Worm (Caenorhabditis elegans) whole organism, early embryonic: ENCODE results near the gene Y38E10A.17.

Experiments
- B0310.2 ChIP-seq: sonication (generic microtip); optimal IDR thresholded peaks from 2 replicates; lab custom pipeline; 2016; ENCODE audit warnings: mild to moderate bottlenecking, missing genetic modification characterization, missing compliant biosample characterization
- F13C5.2 ChIP-seq: sonication (generic microtip); optimal IDR thresholded peaks from 2 replicates; lab custom pipeline; 2017; ENCODE audit warnings: mild to moderate bottlenecking, missing genetic modification characterization, inconsistent platforms, missing compliant biosample characterization
- aly-1 ChIP-seq: sonication (generic microtip); optimal IDR thresholded peaks from 2 replicates; lab custom pipeline; 2016; ENCODE audit warnings: missing genetic modification characterization, missing compliant biosample characterization
- ama-1 ChIP-seq: fragments of 150-350 bp; optimal IDR thresholded peaks from 2 replicates; lab custom pipeline; 2014
- ceh-13 ChIP-seq: fragments of 200-800 bp; sonication (Bioruptor generic); optimal IDR thresholded peaks from 2 replicates; lab custom pipeline; 2018; ENCODE audit warnings: mild to moderate bottlenecking, missing genetic modification characterization, missing compliant biosample characterization
- ceh-36 ChIP-seq: sonication (generic microtip); optimal IDR thresholded peaks from 2 replicates; lab custom pipeline; 2016; ENCODE audit warnings: missing genetic modification characterization, inconsistent platforms, missing compliant biosample characterization
- ets-7 ChIP-seq: sonication (generic microtip); optimal IDR thresholded peaks from 2 replicates; lab custom pipeline; 2016; ENCODE audit warnings: missing genotype, missing genetic modification characterization, missing compliant biosample characterization
- flt-1 ChIP-seq: fragments of 200-800 bp; sonication (Bioruptor generic); IDR thresholded peaks from 2 replicates; pipeline ENCODE4 v1.3.6; 2022; ENCODE audit warnings: missing genetic modification characterization, missing compliant biosample characterization
- hmbx-1 ChIP-seq: sonication (generic microtip); optimal IDR thresholded peaks from 2 replicates; lab custom pipeline; 2016; ENCODE audit warnings: mild to moderate bottlenecking, missing genetic modification characterization, missing compliant biosample characterization
- hmg-4 ChIP-seq: fragments of 200-800 bp; sonication (Bioruptor generic); optimal IDR thresholded peaks from 2 replicates; lab custom pipeline; 2018; ENCODE audit warnings: mild to moderate bottlenecking, missing genetic modification characterization, missing compliant biosample characterization
- hnd-1 ChIP-seq: sonication (generic microtip); optimal IDR thresholded peaks from 2 replicates; lab custom pipeline; 2016; ENCODE audit warnings: missing genetic modification characterization, missing compliant biosample characterization
- pes-1 ChIP-seq: fragments of 200-800 bp; sonication (Bioruptor generic); IDR thresholded peaks from 2 replicates; pipeline ENCODE4 v1.3.6; 2022; ENCODE audit warnings: missing genetic modification reagents, missing genetic modification characterization, missing compliant biosample characterization
- scrt-1 ChIP-seq: fragments of 200-800 bp; sonication (Bioruptor generic); IDR thresholded peaks from 2 replicates; pipeline ENCODE4 v1.3.6; 2022; ENCODE audit warnings: missing genetic modification characterization, missing compliant biosample characterization
- sea-1 ChIP-seq: fragments of 200-800 bp; sonication (Bioruptor generic); conservative IDR thresholded peaks from 2 replicates; pipeline ENCODE4 v1.3.6; 2022; ENCODE audit warnings: missing genetic modification characterization, missing compliant biosample characterization
- tbx-11 ChIP-seq: fragments of 200-800 bp; sonication (Bioruptor generic); IDR thresholded peaks from 2 replicates; pipeline ENCODE4 v1.3.6; 2022; ENCODE audit warnings: missing genetic modification characterization, missing compliant biosample characterization
- tbx-37 ChIP-seq: fragments of 200-800 bp; sonication (Bioruptor generic); conservative IDR thresholded peaks from 2 replicates; pipeline ENCODE4 v1.3.6; 2022; ENCODE audit warnings: missing genetic modification reagents, missing genetic modification characterization, missing compliant biosample characterization
- tra-4 ChIP-seq: sonication (generic microtip); optimal IDR thresholded peaks from 2 replicates; lab custom pipeline; 2017; ENCODE audit warnings: missing genetic modification characterization, missing compliant biosample characterization

The Y38E10A.17 gene

DNA sequence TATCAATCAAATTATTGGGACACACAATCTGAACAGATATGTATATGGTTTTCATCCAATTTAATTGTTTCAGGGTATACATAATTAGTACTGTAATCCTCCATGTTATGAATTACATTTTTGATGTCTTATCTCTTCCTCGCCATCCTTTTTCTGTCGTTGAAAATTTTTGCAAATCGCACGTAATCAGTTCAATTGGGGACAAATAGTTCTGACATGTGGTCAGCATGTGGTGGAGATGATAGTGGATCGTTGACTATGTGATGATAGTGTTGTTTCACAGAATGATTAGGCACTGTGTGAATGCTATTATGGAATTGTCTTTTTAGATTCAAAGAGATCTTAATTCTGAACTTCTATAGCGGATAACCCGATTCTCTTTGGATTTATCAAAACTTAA, 19.2 kb downstream of the Y38E10A.17 start:
- TF ChIP-seq sea-1 (GFP tag; lab: Robert Waterston, UW) (no peak), ets-7 (no peak), flt-1 (GFP tag; lab: Robert Waterston, UW) (no peak), ama-1 (lab: Kevin White, UChicago) (no peak), tbx-37 (GFP tag; lab: Robert Waterston, UW) (no peak), scrt-1 (GFP tag; lab: Robert Waterston, UW) (no peak), hnd-1 (tag; lab: Kevin White, UChicago) (no peak), B0310.2 (tag; lab: Kevin White, UChicago) (no peak), tbx-11 (GFP tag; lab: Robert Waterston, UW) (no peak), F13C5.2 (tag; lab: Kevin White, UChicago) (no peak), ceh-36 (tag; lab: Kevin White, UChicago) (no peak), pes-1 (no peak)

ce11 chrII:12612218-12612617, 22.4 kb downstream of the Y38E10A.17 start, which contains the start of gene nspe-4:
Gene nspe-4 (plus strand): TSS chrII:12612518.
- TF ChIP-seq ceh-13 (GFP tag; lab: Kevin White, UChicago) (no peak), hnd-1 (tag; lab: Kevin White, UChicago) (no peak), tbx-11 (GFP tag; lab: Robert Waterston, UW) (no peak), ets-7 (no peak), pes-1 (no peak), sea-1 (GFP tag; lab: Robert Waterston, UW) (no peak), ceh-36 (tag; lab: Kevin White, UChicago) (no peak), aly-1 (no peak), B0310.2 (tag; lab: Kevin White, UChicago) (no peak), flt-1 (GFP tag; lab: Robert Waterston, UW) (no peak), scrt-1 (GFP tag; lab: Robert Waterston, UW) (no peak), F13C5.2 (tag; lab: Kevin White, UChicago) (no peak), hmg-4 (GFP tag; lab: Kevin White, UChicago) (no peak), ama-1 (lab: Kevin White, UChicago) (no peak), hmbx-1 (tag; lab: Kevin White, UChicago) (no peak), tra-4 (tag; lab: Kevin White, UChicago) (no peak)

- TF ChIP-seq hmbx-1 (tag; lab: Kevin White, UChicago) (no peak), hnd-1 (tag; lab: Kevin White, UChicago) (no peak), ama-1 (lab: Kevin White, UChicago) (no peak), ceh-13 (GFP tag; lab: Kevin White, UChicago) (no peak), tra-4 (tag; lab: Kevin White, UChicago) (no peak), ets-7 (no peak), flt-1 (GFP tag; lab: Robert Waterston, UW) (no peak), B0310.2 (tag; lab: Kevin White, UChicago) (no peak), tbx-11 (GFP tag; lab: Robert Waterston, UW) (no peak), tbx-37 (GFP tag; lab: Robert Waterston, UW) (no peak), pes-1 (no peak), F13C5.2 (tag; lab: Kevin White, UChicago) (no peak), ceh-36 (tag; lab: Kevin White, UChicago) (no peak)
Measured at ce11 chrII:12608653-12609052, 25.9 kb downstream of the Y38E10A.17 start, which contains the start of gene Y38E10A.9. Gene Y38E10A.9 (plus strand): TSS chrII:12608953.

ce11 chrII:12606900-12607299, 27.7 kb downstream of the Y38E10A.17 start, which contains the start of gene Y38E10A.8:
Gene Y38E10A.8 (plus strand): TSS chrII:12607200.
- TF ChIP-seq ama-1 (lab: Kevin White, UChicago), result no peak
- TF ChIP-seq tbx-11 (GFP tag; lab: Robert Waterston, UW), result no peak
- no peak for TF ChIP-seq sea-1 (GFP tag; lab: Robert Waterston, UW)

DNA sequence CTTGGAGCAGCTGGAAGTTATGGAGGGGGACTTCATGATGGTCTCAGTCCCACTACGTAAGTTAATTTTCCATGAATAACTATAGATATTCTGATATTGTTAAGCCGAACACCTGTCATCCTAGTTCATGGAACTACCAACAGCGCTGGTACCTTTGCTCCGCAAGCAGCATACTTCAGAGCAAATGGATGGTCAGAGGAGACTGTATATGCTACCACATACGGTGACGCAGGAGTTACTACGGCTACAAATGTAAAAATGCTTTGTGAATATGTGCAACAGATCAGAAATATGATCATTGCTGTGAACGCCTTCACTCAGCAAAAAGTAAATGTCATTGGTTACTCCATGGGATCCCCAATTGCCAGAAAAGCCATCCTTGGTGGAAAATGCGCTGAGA, 28.5 kb downstream of the Y38E10A.17 start:
- TF ChIP-seq aly-1 (no peak), pes-1 (no peak), tra-4 (tag; lab: Kevin White, UChicago) (no peak), hnd-1 (tag; lab: Kevin White, UChicago) (no peak), ceh-36 (tag; lab: Kevin White, UChicago) (no peak), ama-1 (lab: Kevin White, UChicago) (no peak), scrt-1 (GFP tag; lab: Robert Waterston, UW) (no peak), hmbx-1 (tag; lab: Kevin White, UChicago) (no peak), tbx-11 (GFP tag; lab: Robert Waterston, UW) (no peak; the same call in 1 of the 2 replicates), ets-7 (no peak), tbx-37 (GFP tag; lab: Robert Waterston, UW) (no peak)

DNA sequence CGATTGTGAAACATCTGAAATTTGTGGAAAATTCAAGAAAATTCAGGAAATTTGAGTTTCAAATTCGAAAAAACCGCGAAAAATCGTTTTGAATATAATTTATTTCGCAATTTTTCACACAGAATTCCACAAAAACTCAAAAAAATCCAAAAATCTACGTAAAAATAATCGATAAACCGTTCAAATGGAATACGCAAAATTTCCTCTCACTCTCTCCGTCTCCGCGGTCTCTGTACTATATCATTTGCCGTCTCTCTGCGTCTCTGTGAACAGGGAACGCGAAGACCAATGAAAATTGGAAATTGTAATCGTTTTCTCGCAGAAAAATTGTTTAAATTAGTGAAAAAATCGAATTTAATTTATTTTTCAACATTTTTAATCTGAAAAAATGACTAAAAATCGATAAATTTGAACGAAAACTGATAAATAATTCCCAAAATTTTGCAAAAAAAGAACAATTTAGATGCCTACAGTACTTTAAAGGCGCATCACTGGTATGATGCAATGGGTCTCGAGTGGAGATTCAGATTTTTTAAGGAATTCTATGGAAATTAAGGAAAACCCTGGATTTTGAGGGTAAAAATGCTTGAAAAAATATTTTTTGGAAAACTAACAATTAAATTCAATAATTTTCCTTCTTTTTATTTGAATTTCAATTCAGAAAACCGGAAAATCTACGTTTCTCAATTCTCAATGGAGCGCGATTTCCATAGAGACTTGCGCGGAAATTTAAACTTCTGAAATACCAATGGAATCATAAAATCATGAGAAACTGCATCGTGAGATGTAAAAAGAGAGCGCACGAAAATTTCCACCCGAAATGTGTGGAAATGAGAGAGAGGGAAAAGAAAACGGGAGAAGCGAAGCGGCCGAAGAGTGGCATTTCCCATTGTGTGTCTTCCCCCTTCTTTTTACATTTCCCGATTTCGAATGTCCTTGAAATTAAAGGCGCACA, 30.7 kb downstream of the Y38E10A.17 start, which contains the start of the genes ceh-100 and lips-15:
ceh-100 (minus strand) TSS at position 14 of the 955 bp plus-strand sequence.
lips-15 (plus strand) TSS at position 720 of the 955 bp plus-strand sequence.
- TF ChIP-seq pes-1, result no peak
- TF ChIP-seq flt-1 (GFP tag; lab: Robert Waterston, UW), result no peak
- TF ChIP-seq tbx-37 (GFP tag; lab: Robert Waterston, UW), result no peak
- TF ChIP-seq B0310.2 (tag; lab: Kevin White, UChicago), result no peak
